Worm (Caenorhabditis elegans) whole organism, L4/young adult: ENCODE measurements around the gene T27C5.10.

ENCODE experiments used
- W03F9.2 ChIP-seq: fragments of 150-350 bp; optimal IDR thresholded peaks from 2 replicates; lab custom pipeline; 2014; ENCODE audit warnings: missing biosample characterization, missing genetic modification characterization
- dao-5 ChIP-seq: sonication (generic microtip); optimal IDR thresholded peaks from 2 replicates; lab custom pipeline; 2016; ENCODE audit warnings: missing genotype, missing genetic modification characterization, moderate library complexity, missing compliant biosample characterization
- him-1 ChIP-seq: sonication (generic microtip); optimal IDR thresholded peaks from 2 replicates; lab custom pipeline; 2016; ENCODE audit warnings: missing genotype, missing genetic modification reagents, missing genetic modification characterization, missing compliant biosample characterization

- TF ChIP-seq W03F9.2 (tag; lab: Kevin White, UChicago) = no peak
- TF ChIP-seq dao-5 (tag; lab: Kevin White, UChicago) = no peak
- TF ChIP-seq him-1 (tag; lab: Kevin White, UChicago) = no peak
Observed at ce11 chrV:17438317-17438716, 8.4 kb upstream of the T27C5.10 start, which contains the start of gene srsx-2.
